Worm (Caenorhabditis elegans): ENCODE measurements around the gene sri-18.
A peak's percentile ranks its signal among the peaks of the same experiment; 100 is the strongest.

Gene sri-18

ce11 chrV:10237959-10238444 lies 22.4 kb downstream of the sri-18 start:
- TF ChIP-seq mdt-29 (GFP tag; IDR thresholded peaks at IDR 0.05) (peak; percentile 33; the same call in 1 of the 2 replicates), nhr-10 (tag; optimal IDR thresholded peaks at IDR 0.05) (no peak), arid-1 (GFP tag; conservative IDR thresholded peaks at IDR 0.05) (0 out of 2 replicates have a peak, but pooled peaks have one; percentile 6), F49E8.2 (tag; optimal IDR thresholded peaks at IDR 0.05; ENCODE audit: borderline replicate concordance) (peak; percentile 48), sdz-12 (GFP tag; optimal IDR thresholded peaks at IDR 0.05) (peak; percentile 55), ctbp-1 (GFP tag; IDR thresholded peaks at IDR 0.05) (0 out of 2 replicates have a peak, but pooled peaks have one; percentile 49), nhr-11 (tag; optimal IDR thresholded peaks at IDR 0.05) (no peak), Y48G9A.11 (GFP tag; IDR thresholded peaks at IDR 0.05) (0 out of 2 replicates have a peak, but pooled peaks have one; percentile 23), daf-19 (GFP tag; conservative IDR thresholded peaks at IDR 0.05) (peak; percentile 32; the same call in 1 of the 2 replicates), lir-3 (tag; optimal IDR thresholded peaks at IDR 0.05) (no peak), ama-1 (optimal IDR thresholded peaks at IDR 0.05) (peak; percentile 87), Y75B8A.6 (GFP tag; IDR thresholded peaks at IDR 0.05) (0 out of 2 replicates have a peak, but pooled peaks have one; percentile 79), nhr-28 (tag; optimal IDR thresholded peaks at IDR 0.05) (no peak), spr-1 (tag; optimal IDR thresholded peaks at IDR 0.05) (no peak), mes-2 (tag; optimal IDR thresholded peaks at IDR 0.05; ENCODE audit: poor library complexity, severe bottlenecking) (peak; percentile 3), lin-38 (GFP tag; IDR thresholded peaks at IDR 0.05) (peak; percentile 67), Y5F2A.4 (GFP tag; optimal IDR thresholded peaks at IDR 0.05) (peak; percentile 18), unc-130 (GFP tag; optimal IDR thresholded peaks at IDR 0.05) (peak; percentile 42), pha-4 (GFP tag; IDR thresholded peaks at IDR 0.05) (peak; percentile 50; the same call in 1 of the 2 replicates), pha-4 (tag; optimal IDR thresholded peaks at IDR 0.05) (no peak)

ce11 chrV:10237171-10237570 lies 23.2 kb downstream of the sri-18 start:
- TF ChIP-seq aha-1 (tag) (peak; percentile 96), daf-8 (GFP tag; IDR thresholded peaks at IDR 0.05) (no peak)

- TF ChIP-seq php-3 (GFP tag; IDR thresholded peaks at IDR 0.05) (no peak), lir-3 (tag; optimal IDR thresholded peaks at IDR 0.05) (no peak), hlh-11 (tag; optimal IDR thresholded peaks at IDR 0.05) (no peak), attf-4 (tag; optimal IDR thresholded peaks at IDR 0.05) (no peak), spr-3 (GFP tag; optimal IDR thresholded peaks at IDR 0.05) (no peak), nhr-76 (tag; optimal IDR thresholded peaks at IDR 0.05) (no peak), Y75B8A.6 (GFP tag; IDR thresholded peaks at IDR 0.05) (no peak), hlh-30 (tag; optimal IDR thresholded peaks at IDR 0.05; ENCODE audit: insufficient read depth) (no peak), vab-7 (GFP tag; IDR thresholded peaks at IDR 0.05) (no peak), nhr-102 (tag; optimal IDR thresholded peaks at IDR 0.05) (no peak), nhr-41 (GFP tag; IDR thresholded peaks at IDR 0.05) (no peak), unc-130 (GFP tag; optimal IDR thresholded peaks at IDR 0.05) (no peak)
Measured at ce11 chrV:10233330-10233729, 27.0 kb downstream of the sri-18 start, which contains the start of gene str-182. Gene str-182 (minus strand): TSS chrV:10233430.

ce11 chrV:10230932-10231331 lies 29.4 kb downstream of the sri-18 start, which contains the start of gene fipr-6:
Gene fipr-6 (plus strand): TSS chrV:10231232.
- TF ChIP-seq zfp-2 (tag; optimal IDR thresholded peaks at IDR 0.05): no peak
- no peak for TF ChIP-seq mep-1 (tag; optimal IDR thresholded peaks at IDR 0.05)
- TF ChIP-seq hlh-11 (tag; optimal IDR thresholded peaks at IDR 0.05): no peak
- TF ChIP-seq ceh-32 (tag; optimal IDR thresholded peaks at IDR 0.05; ENCODE audit: poor library complexity): no peak
- TF ChIP-seq dmd-8 (GFP tag; IDR thresholded peaks at IDR 0.05): no peak
- TF ChIP-seq nhr-237 (tag; optimal IDR thresholded peaks at IDR 0.05): no peak
- TF ChIP-seq D1046.2 (GFP tag; IDR thresholded peaks at IDR 0.05): no peak
- TF ChIP-seq unc-130 (GFP tag; optimal IDR thresholded peaks at IDR 0.05): no peak
- TF ChIP-seq nhr-41 (GFP tag; IDR thresholded peaks at IDR 0.05): no peak
- TF ChIP-seq daf-8 (GFP tag; IDR thresholded peaks at IDR 0.05): no peak
- no peak for TF ChIP-seq nhr-42 (GFP tag; IDR thresholded peaks at IDR 0.05)
- TF ChIP-seq lim-7 (GFP tag; IDR thresholded peaks at IDR 0.05): no peak
- TF ChIP-seq mxl-3 (GFP tag; optimal IDR thresholded peaks at IDR 0.05): no peak

Measured in whole organism, L4 larva.